Worm (Caenorhabditis elegans) whole organism, young adult: Measurements from ENCODE around the gene klp-18.

Source experiments
- D2030.7 ChIP-seq: fragments of 200-800 bp; sonication (Bioruptor generic); IDR thresholded peaks from 2 replicates; pipeline ENCODE4 v1.3.6; 2022; ENCODE audit warnings: missing genetic modification reagents, missing genetic modification characterization, missing compliant biosample characterization
- F52B5.7 ChIP-seq: sonication (generic microtip); optimal IDR thresholded peaks from 2 replicates; lab custom pipeline; 2016; ENCODE audit warnings: mild to moderate bottlenecking, missing genetic modification characterization, missing compliant biosample characterization
- Y56A3A.18 ChIP-seq: fragments of 200-800 bp; sonication (Bioruptor generic); IDR thresholded peaks from 2 replicates; pipeline ENCODE4 v1.3.6; 2022; ENCODE audit warnings: missing genetic modification reagents, missing genetic modification characterization, missing compliant biosample characterization
- ceh-100 ChIP-seq: fragments of 200-800 bp; sonication (Bioruptor generic); IDR thresholded peaks from 2 replicates; pipeline ENCODE4 v1.3.6; 2022; ENCODE audit warnings: missing genetic modification reagents, missing genetic modification characterization, missing compliant biosample characterization
- ets-4 ChIP-seq: fragments of 200-800 bp; sonication (Bioruptor generic); optimal IDR thresholded peaks from 2 replicates; lab custom pipeline; 2018; ENCODE audit warnings: mild to moderate bottlenecking, missing genetic modification characterization, missing compliant biosample characterization
- hsf-1 ChIP-seq: fragments of 200-800 bp; sonication (Bioruptor generic); IDR thresholded peaks from 2 replicates; pipeline ENCODE4 v1.3.6; 2022; ENCODE audit warnings: missing genetic modification reagents, missing genetic modification characterization, missing compliant biosample characterization
- nfya-1 ChIP-seq: sonication (generic microtip); optimal IDR thresholded peaks from 2 replicates; lab custom pipeline; 2017; ENCODE audit warnings: antibody characterized with exemption, missing compliant biosample characterization, missing genetic modification characterization, borderline replicate concordance; ENCODE audit not compliant: insufficient read depth
- nfyb-1 ChIP-seq: fragments of 200-800 bp; sonication (Bioruptor generic); IDR thresholded peaks from 2 replicates; pipeline ENCODE4 v1.3.6; 2022; ENCODE audit warnings: missing genetic modification reagents, missing genetic modification characterization, missing compliant biosample characterization
- pha-4 ChIP-seq: fragments of 150-350 bp; sonication (generic microtip); optimal IDR thresholded peaks from 2 replicates; lab custom pipeline; 2014; ENCODE audit warnings: missing biosample characterization, missing genetic modification reagents, missing genetic modification characterization
- sdz-38 ChIP-seq: sonication (generic microtip); optimal IDR thresholded peaks from 2 replicates; lab custom pipeline; 2016; ENCODE audit warnings: missing genotype, missing genetic modification characterization, missing compliant biosample characterization
- sea-2 ChIP-seq: fragments of 200-800 bp; sonication (Bioruptor generic); IDR thresholded peaks from 2 replicates; pipeline ENCODE4 v1.3.6; 2022; ENCODE audit warnings: missing genetic modification characterization, missing compliant biosample characterization
- snpc-1.3 ChIP-seq: sonication (generic microtip); optimal IDR thresholded peaks from 2 replicates; lab custom pipeline; 2017; ENCODE audit warnings: missing genetic modification characterization, mild to moderate bottlenecking, missing compliant biosample characterization, antibody characterized with exemption, moderate library complexity, missing genotype, missing genetic modification reagents; ENCODE audit not compliant: insufficient read depth
- ztf-25 ChIP-seq: fragments of 200-800 bp; sonication (Bioruptor generic); IDR thresholded peaks from 2 replicates; pipeline ENCODE4 v1.3.6; 2022; ENCODE audit warnings: missing genetic modification reagents, missing genetic modification characterization, missing compliant biosample characterization

ce11 chrIV:7067446-7067845 lies 27.4 kb downstream of the klp-18 start:
- TF ChIP-seq ets-4 (GFP tag; lab: Kevin White, UChicago) (no peak), nfya-1 (no peak), pha-4 (tag; lab: Kevin White, UChicago) (no peak), Y56A3A.18 (GFP tag; lab: Robert Waterston, UW) (no peak), F52B5.7 (tag; lab: Kevin White, UChicago) (no peak), sea-2 (GFP tag; lab: Robert Waterston, UW) (no peak), hsf-1 (GFP tag; lab: Robert Waterston, UW) (no peak), D2030.7 (no peak), nfyb-1 (GFP tag; lab: Robert Waterston, UW) (no peak), ztf-25 (GFP tag; lab: Robert Waterston, UW) (no peak), ceh-100 (GFP tag; lab: Robert Waterston, UW) (no peak), snpc-1.3 (tag; lab: Kevin White, UChicago) (no peak), sdz-38 (tag; lab: Kevin White, UChicago) (no peak)
